Fruit fly (Drosophila melanogaster): ENCODE data around the gene Toll-6.

The Toll-6 gene

DNA sequence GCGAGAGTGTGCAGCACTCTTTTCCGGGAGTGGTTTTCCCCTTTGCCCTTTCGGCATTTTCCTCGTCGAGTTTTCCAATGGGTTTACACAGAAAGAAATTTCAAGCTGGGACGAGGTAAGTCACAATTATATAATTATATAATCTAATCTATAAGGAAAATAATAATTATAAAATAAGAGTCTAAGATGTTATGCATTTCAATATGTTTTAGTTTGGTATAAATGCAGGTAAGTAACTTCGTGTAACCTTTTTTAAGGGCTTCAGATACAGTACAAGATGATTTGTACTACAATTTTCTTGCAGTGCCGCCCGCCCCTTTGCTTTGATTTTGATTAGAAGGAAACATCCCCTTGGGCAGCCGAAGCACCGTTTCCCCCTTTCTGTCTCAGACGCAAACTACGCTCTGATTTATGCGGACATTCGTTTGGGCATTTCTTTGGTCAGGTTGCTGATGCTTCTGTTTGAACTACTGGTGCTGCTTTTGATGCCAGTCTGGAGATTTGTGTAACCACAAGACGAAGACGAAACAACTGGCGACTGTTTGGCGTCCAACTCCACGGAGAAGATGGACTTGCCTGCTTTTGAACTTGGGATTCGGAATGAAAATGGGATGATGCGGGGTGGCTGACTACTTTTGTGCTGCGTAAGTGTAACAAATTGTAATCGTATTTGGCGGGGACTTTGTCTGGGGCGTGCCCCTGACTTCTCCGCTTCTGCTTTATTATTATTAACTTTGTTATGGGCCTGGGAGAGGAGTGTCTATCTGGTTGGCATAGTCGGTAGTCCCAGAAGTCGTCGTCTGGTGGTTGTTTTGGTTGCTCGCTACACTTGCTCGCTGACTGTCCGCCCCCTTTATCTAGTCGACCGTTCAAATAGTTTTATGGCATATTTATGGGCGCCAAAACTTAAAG is 24.8 kb upstream of the Toll-6 start (continued):
- TF ChIP-seq sob (GFP tag; IDR thresholded peaks at IDR 0.05) = no peak
- peak; percentile 39; the same call in 1 of the 2 replicates for TF ChIP-seq Ptx1 (GFP tag; IDR thresholded peaks at IDR 0.05)
- no peak for TF ChIP-seq Adf1 (GFP tag; IDR thresholded peaks at IDR 0.05)
- TF ChIP-seq klu (GFP tag; IDR thresholded peaks at IDR 0.05) = no peak
- peak; percentile 37 for TF ChIP-seq Six4 (GFP tag; optimal IDR thresholded peaks at IDR 0.05)
- peak; percentile 63 for TF ChIP-seq CG6813 (GFP tag; optimal IDR thresholded peaks at IDR 0.05)
- TF ChIP-seq CG8765 (GFP tag; IDR thresholded peaks at IDR 0.05) = peak; percentile 33; the same call in 1 of the 2 replicates
- TF ChIP-seq CG9932 (GFP tag; IDR thresholded peaks at IDR 0.05) = no peak

dm6 chr3L:15314539-15314938 is 22.0 kb upstream of the Toll-6 start:
- peak; percentile 10 for TF ChIP-seq Elba2 (GFP tag; optimal IDR thresholded peaks at IDR 0.05)
- TF ChIP-seq CG1832 (GFP tag; optimal IDR thresholded peaks at IDR 0.05) = peak; percentile 17
- no peak for TF ChIP-seq ap (GFP tag; IDR thresholded peaks at IDR 0.05)
- peak; percentile 45 for TF ChIP-seq pros (GFP tag; optimal IDR thresholded peaks at IDR 0.05)
- TF ChIP-seq D (optimal IDR thresholded peaks at IDR 0.05) = peak; percentile 95
- TF ChIP-seq D (GFP tag; optimal IDR thresholded peaks at IDR 0.05) = no peak
- no peak for TF ChIP-seq CG7271 (tag; optimal IDR thresholded peaks at IDR 0.05)

- TF ChIP-seq sens (GFP tag) (peak; percentile 85), Neu2 (GFP tag; optimal IDR thresholded peaks at IDR 0.05; ENCODE audit: borderline replicate concordance) (peak; percentile 16), MBD-R2 (GFP tag; IDR thresholded peaks at IDR 0.05) (no peak), tup (GFP tag; optimal IDR thresholded peaks at IDR 0.05) (no peak), CG6791 (GFP tag; IDR thresholded peaks at IDR 0.05; ENCODE audit: partially characterized antibody) (no peak), CG2129 (GFP tag; IDR thresholded peaks at IDR 0.05; ENCODE audit: partially characterized antibody) (no peak), CG10321 (GFP tag; IDR thresholded peaks at IDR 0.05) (no peak), C15 (GFP tag; IDR thresholded peaks at IDR 0.05) (no peak), CG8388 (GFP tag; optimal IDR thresholded peaks at IDR 0.05) (no peak), seq (GFP tag; IDR thresholded peaks at IDR 0.05) (no peak), CG10267 (tag; optimal IDR thresholded peaks at IDR 0.05) (peak; percentile 22), H2.0 (GFP tag; IDR thresholded peaks at IDR 0.05) (no peak), sug (tag; optimal IDR thresholded peaks at IDR 0.05) (no peak), CG7556 (GFP tag; optimal IDR thresholded peaks at IDR 0.05) (no peak), bab2 (GFP tag; optimal IDR thresholded peaks at IDR 0.05) (no peak), h (optimal IDR thresholded peaks at IDR 0.05) (no peak), stwl (tag; optimal IDR thresholded peaks at IDR 0.05) (no peak), Ravus (GFP tag; IDR thresholded peaks at IDR 0.05) (no peak), CG10979 (tag; optimal IDR thresholded peaks at IDR 0.05) (peak; percentile 47), zf30C (GFP tag; optimal IDR thresholded peaks at IDR 0.05) (peak; percentile 16), br (optimal IDR thresholded peaks at IDR 0.05) (no peak), sim (GFP tag; IDR thresholded peaks at IDR 0.05) (no peak), CG14860 (GFP tag; IDR thresholded peaks at IDR 0.05; ENCODE audit: partially characterized antibody) (no peak), CG15269 (tag; optimal IDR thresholded peaks at IDR 0.05) (no peak), lola (GFP tag; optimal IDR thresholded peaks at IDR 0.05) (peak in 1 of 3 experiments; percentile 46), CG15601 (tag; optimal IDR thresholded peaks at IDR 0.05) (no peak), schlank (tag; optimal IDR thresholded peaks at IDR 0.05) (no peak), Kr (GFP tag; optimal IDR thresholded peaks at IDR 0.05) (no peak), lmd (GFP tag; IDR thresholded peaks at IDR 0.05) (no peak), Dfd (GFP tag; optimal IDR thresholded peaks at IDR 0.05) (no peak), CG15696 (tag; optimal IDR thresholded peaks at IDR 0.05) (peak; percentile 67), CG10959 (GFP tag; IDR thresholded peaks at IDR 0.05) (0 out of 2 replicates have a peak, but pooled peaks have one; percentile 7), esg (GFP tag; conservative IDR thresholded peaks at IDR 0.05) (no peak)
Observed at dm6 chr3L:15314997-15315396, 21.5 kb upstream of the Toll-6 start.

Measured in whole organism, embryonic.